Worm (Caenorhabditis elegans) whole organism, early embryonic: ENCODE data around the gene srh-82.

Experiments
- F13C5.2 ChIP-seq: sonication (generic microtip); optimal IDR thresholded peaks from 2 replicates; lab custom pipeline; 2017; ENCODE audit warnings: mild to moderate bottlenecking, missing genetic modification characterization, inconsistent platforms, missing compliant biosample characterization
- aly-1 ChIP-seq: sonication (generic microtip); optimal IDR thresholded peaks from 2 replicates; lab custom pipeline; 2016; ENCODE audit warnings: missing genetic modification characterization, missing compliant biosample characterization
- ama-1 ChIP-seq: fragments of 150-350 bp; optimal IDR thresholded peaks from 2 replicates; lab custom pipeline; 2014
- ceh-13 ChIP-seq: fragments of 200-800 bp; sonication (Bioruptor generic); optimal IDR thresholded peaks from 2 replicates; lab custom pipeline; 2018; ENCODE audit warnings: mild to moderate bottlenecking, missing genetic modification characterization, missing compliant biosample characterization
- ets-7 ChIP-seq: sonication (generic microtip); optimal IDR thresholded peaks from 2 replicates; lab custom pipeline; 2016; ENCODE audit warnings: missing genotype, missing genetic modification characterization, missing compliant biosample characterization
- flt-1 ChIP-seq: fragments of 200-800 bp; sonication (Bioruptor generic); IDR thresholded peaks from 2 replicates; pipeline ENCODE4 v1.3.6; 2022; ENCODE audit warnings: missing genetic modification characterization, missing compliant biosample characterization
- hmbx-1 ChIP-seq: sonication (generic microtip); optimal IDR thresholded peaks from 2 replicates; lab custom pipeline; 2016; ENCODE audit warnings: mild to moderate bottlenecking, missing genetic modification characterization, missing compliant biosample characterization
- hmg-4 ChIP-seq: fragments of 200-800 bp; sonication (Bioruptor generic); optimal IDR thresholded peaks from 2 replicates; lab custom pipeline; 2018; ENCODE audit warnings: mild to moderate bottlenecking, missing genetic modification characterization, missing compliant biosample characterization
- hnd-1 ChIP-seq: sonication (generic microtip); optimal IDR thresholded peaks from 2 replicates; lab custom pipeline; 2016; ENCODE audit warnings: missing genetic modification characterization, missing compliant biosample characterization
- pes-1 ChIP-seq: fragments of 200-800 bp; sonication (Bioruptor generic); IDR thresholded peaks from 2 replicates; pipeline ENCODE4 v1.3.6; 2022; ENCODE audit warnings: missing genetic modification reagents, missing genetic modification characterization, missing compliant biosample characterization
- tbx-11 ChIP-seq: fragments of 200-800 bp; sonication (Bioruptor generic); IDR thresholded peaks from 2 replicates; pipeline ENCODE4 v1.3.6; 2022; ENCODE audit warnings: missing genetic modification characterization, missing compliant biosample characterization

- TF ChIP-seq ets-7 (tag; lab: Kevin White, UChicago) (no peak), pes-1 (GFP tag; lab: Robert Waterston, UW) (peak; percentile 47; the same call in 1 of the 2 replicates), tbx-11 (GFP tag; lab: Robert Waterston, UW) (no peak), hmbx-1 (no peak), F13C5.2 (tag; lab: Kevin White, UChicago) (peak; percentile 14), ama-1 (lab: Kevin White, UChicago) (no peak), flt-1 (GFP tag; lab: Robert Waterston, UW) (no peak), hmg-4 (GFP tag; lab: Kevin White, UChicago) (peak; percentile 66), aly-1 (tag; lab: Kevin White, UChicago) (no peak), ceh-13 (no peak), hnd-1 (tag; lab: Kevin White, UChicago) (no peak)
These were observed 7.3 kb downstream of the srh-82 start for ce11 chrV:152156-152555.
